Worm (Caenorhabditis elegans): Measurements from ENCODE around the gene F09C6.14.

Gene F09C6.14

ce11 chrV:16882260-16882918, 1.6 kb downstream of the F09C6.14 start, which contains the start of the genes F09C6.11 and F09C6.12:
Gene F09C6.11 (minus strand): TSS chrV:16882310.
Gene F09C6.12 (plus strand): TSS chrV:16882868.
- TF ChIP-seq hnd-1 (tag; optimal IDR thresholded peaks at IDR 0.05) (no peak), B0310.2 (tag; optimal IDR thresholded peaks at IDR 0.05) (no peak), tbx-11 (GFP tag; IDR thresholded peaks at IDR 0.05) (no peak), hmbx-1 (tag; optimal IDR thresholded peaks at IDR 0.05) (no peak), sea-1 (GFP tag; conservative IDR thresholded peaks at IDR 0.05) (no peak), flt-1 (GFP tag; IDR thresholded peaks at IDR 0.05) (no peak), tra-4 (tag; optimal IDR thresholded peaks at IDR 0.05) (no peak), tbx-37 (GFP tag; conservative IDR thresholded peaks at IDR 0.05) (no peak), hmg-4 (GFP tag; optimal IDR thresholded peaks at IDR 0.05) (no peak), ets-7 (tag; optimal IDR thresholded peaks at IDR 0.05) (no peak), scrt-1 (GFP tag; IDR thresholded peaks at IDR 0.05) (no peak), pes-1 (GFP tag; IDR thresholded peaks at IDR 0.05) (no peak), aly-1 (tag; optimal IDR thresholded peaks at IDR 0.05) (no peak), ceh-36 (tag; optimal IDR thresholded peaks at IDR 0.05) (no peak), ama-1 (optimal IDR thresholded peaks at IDR 0.05) (no peak), ceh-13 (GFP tag; optimal IDR thresholded peaks at IDR 0.05) (no peak)

ce11 chrV:16884744-16885143, 4.0 kb downstream of the F09C6.14 start, which contains the start of gene F09C6.13:
Gene F09C6.13 (plus strand): TSS chrV:16885044.
- no peak for TF ChIP-seq aly-1 (tag; optimal IDR thresholded peaks at IDR 0.05)

ce11 chrV:16888788-16889325, 8.1 kb downstream of the F09C6.14 start, which contains the start of the genes ifas-2 and fbxa-44:
Gene ifas-2 (minus strand): TSS chrV:16888888.
Gene fbxa-44 (plus strand): TSS chrV:16889275.
- TF ChIP-seq hmbx-1 (tag; optimal IDR thresholded peaks at IDR 0.05) (no peak), tra-4 (tag; optimal IDR thresholded peaks at IDR 0.05) (no peak), scrt-1 (GFP tag; IDR thresholded peaks at IDR 0.05) (no peak)

ce11 chrV:16893440-16893839, 12.7 kb downstream of the F09C6.14 start, which contains the start of gene F09C6.15:
Gene F09C6.15 (plus strand): TSS chrV:16893740.
- no peak for TF ChIP-seq sea-1 (GFP tag; conservative IDR thresholded peaks at IDR 0.05)
- TF ChIP-seq B0310.2 (tag; optimal IDR thresholded peaks at IDR 0.05), result no peak
- TF ChIP-seq scrt-1 (GFP tag; IDR thresholded peaks at IDR 0.05), result no peak
- TF ChIP-seq hmg-4 (GFP tag; optimal IDR thresholded peaks at IDR 0.05), result no peak
- no peak for TF ChIP-seq hmbx-1 (tag; optimal IDR thresholded peaks at IDR 0.05)
- no peak for TF ChIP-seq tbx-11 (GFP tag; IDR thresholded peaks at IDR 0.05)
- no peak for TF ChIP-seq pes-1 (GFP tag; IDR thresholded peaks at IDR 0.05)
- no peak for TF ChIP-seq tbx-37 (GFP tag; conservative IDR thresholded peaks at IDR 0.05)
- TF ChIP-seq ceh-36 (tag; optimal IDR thresholded peaks at IDR 0.05), result no peak
- TF ChIP-seq F13C5.2 (tag; optimal IDR thresholded peaks at IDR 0.05), result no peak
- no peak for TF ChIP-seq ceh-13 (GFP tag; optimal IDR thresholded peaks at IDR 0.05)
- no peak for TF ChIP-seq tra-4 (tag; optimal IDR thresholded peaks at IDR 0.05)
- no peak for TF ChIP-seq aly-1 (tag; optimal IDR thresholded peaks at IDR 0.05)
- TF ChIP-seq hnd-1 (tag; optimal IDR thresholded peaks at IDR 0.05), result no peak
- TF ChIP-seq ets-7 (tag; optimal IDR thresholded peaks at IDR 0.05), result no peak
- TF ChIP-seq ama-1 (optimal IDR thresholded peaks at IDR 0.05), result no peak

- no peak for TF ChIP-seq F13C5.2 (tag; optimal IDR thresholded peaks at IDR 0.05)
Measured at ce11 chrV:16899355-16899754, 18.6 kb downstream of the F09C6.14 start, which contains the start of gene fbxa-45. Gene fbxa-45 (minus strand): TSS chrV:16899455.

- TF ChIP-seq aly-1 (tag; optimal IDR thresholded peaks at IDR 0.05) (no peak), scrt-1 (GFP tag; IDR thresholded peaks at IDR 0.05) (no peak), tbx-11 (GFP tag; IDR thresholded peaks at IDR 0.05) (no peak), sea-1 (GFP tag; conservative IDR thresholded peaks at IDR 0.05) (no peak), hnd-1 (tag; optimal IDR thresholded peaks at IDR 0.05) (no peak), ceh-13 (GFP tag; optimal IDR thresholded peaks at IDR 0.05) (no peak), ama-1 (optimal IDR thresholded peaks at IDR 0.05) (no peak), ets-7 (tag; optimal IDR thresholded peaks at IDR 0.05) (no peak), F13C5.2 (tag; optimal IDR thresholded peaks at IDR 0.05) (no peak), ceh-36 (tag; optimal IDR thresholded peaks at IDR 0.05) (no peak), hmbx-1 (tag; optimal IDR thresholded peaks at IDR 0.05) (no peak), pes-1 (GFP tag; IDR thresholded peaks at IDR 0.05) (no peak), tbx-37 (GFP tag; conservative IDR thresholded peaks at IDR 0.05) (no peak), tra-4 (tag; optimal IDR thresholded peaks at IDR 0.05) (no peak), hmg-4 (GFP tag; optimal IDR thresholded peaks at IDR 0.05) (no peak)
Measured at ce11 chrV:16902726-16903125, 21.9 kb downstream of the F09C6.14 start, which contains the start of gene srd-68. Gene srd-68 (minus strand): TSS chrV:16902826.

- no peak for TF ChIP-seq hnd-1 (tag; optimal IDR thresholded peaks at IDR 0.05)
- TF ChIP-seq ceh-36 (tag; optimal IDR thresholded peaks at IDR 0.05), result no peak
- TF ChIP-seq tbx-11 (GFP tag; IDR thresholded peaks at IDR 0.05), result no peak
- no peak for TF ChIP-seq aly-1 (tag; optimal IDR thresholded peaks at IDR 0.05)
- TF ChIP-seq flt-1 (GFP tag; IDR thresholded peaks at IDR 0.05), result no peak
- TF ChIP-seq ama-1 (optimal IDR thresholded peaks at IDR 0.05), result no peak
- TF ChIP-seq ets-7 (tag; optimal IDR thresholded peaks at IDR 0.05), result no peak
- TF ChIP-seq hmbx-1 (tag; optimal IDR thresholded peaks at IDR 0.05), result no peak
- TF ChIP-seq B0310.2 (tag; optimal IDR thresholded peaks at IDR 0.05), result no peak
- TF ChIP-seq scrt-1 (GFP tag; IDR thresholded peaks at IDR 0.05), result no peak
- no peak for TF ChIP-seq F13C5.2 (tag; optimal IDR thresholded peaks at IDR 0.05)
- TF ChIP-seq pes-1 (GFP tag; IDR thresholded peaks at IDR 0.05), result no peak
- no peak for TF ChIP-seq tra-4 (tag; optimal IDR thresholded peaks at IDR 0.05)
- TF ChIP-seq ceh-13 (GFP tag; optimal IDR thresholded peaks at IDR 0.05), result no peak
- TF ChIP-seq hmg-4 (GFP tag; optimal IDR thresholded peaks at IDR 0.05), result no peak
- TF ChIP-seq sea-1 (GFP tag; conservative IDR thresholded peaks at IDR 0.05), result no peak
Measured at ce11 chrV:16904612-16905011, 23.8 kb downstream of the F09C6.14 start, which contains the start of gene nhr-262. Gene nhr-262 (plus strand): TSS chrV:16904912.

All from whole organism, early embryonic.